Worm (Caenorhabditis elegans) whole organism, mixed stage, embryonic: Measurements from ENCODE around the gene tmem-258.

Experiments used
- M03D4.4 ChIP-seq: sonication (generic microtip); optimal IDR thresholded peaks from 2 replicates; lab custom pipeline; 2017; ENCODE audit warnings: mild to moderate bottlenecking, missing genetic modification characterization, missing compliant biosample characterization
- ceh-83 ChIP-seq: fragments of 200-800 bp; sonication (Bioruptor generic); optimal IDR thresholded peaks from 2 replicates; lab custom pipeline; 2018; ENCODE audit warnings: mild to moderate bottlenecking, missing genetic modification characterization, missing compliant biosample characterization
- ces-1 ChIP-seq: fragments of 150-350 bp; optimal IDR thresholded peaks from 2 replicates; lab custom pipeline; 2014; ENCODE audit warnings: missing biosample characterization, missing genetic modification reagents, missing genetic modification characterization
- cnd-1 ChIP-seq: fragments of 200-800 bp; sonication (Bioruptor generic); optimal IDR thresholded peaks from 2 replicates; lab custom pipeline; 2018; ENCODE audit warnings: mild to moderate bottlenecking, missing genetic modification characterization, missing compliant biosample characterization
- lin-13 ChIP-seq: fragments of 150-350 bp; optimal IDR thresholded peaks from 2 replicates; lab custom pipeline; 2014; ENCODE audit warnings: missing biosample characterization, missing genetic modification characterization
- lsy-2 ChIP-seq: fragments of 150-350 bp; optimal IDR thresholded peaks from 2 replicates; lab custom pipeline; 2014; ENCODE audit warnings: missing biosample characterization, missing genetic modification characterization
- nhr-237 ChIP-seq: fragments of 150-350 bp; optimal IDR thresholded peaks from 2 replicates; lab custom pipeline; 2014; ENCODE audit warnings: missing biosample characterization, missing genetic modification characterization
- unc-62 ChIP-seq: fragments of 150-350 bp; optimal IDR thresholded peaks from 2 replicates; lab custom pipeline; 2014; ENCODE audit warnings: missing biosample characterization, missing genetic modification reagents, missing genetic modification characterization

DNA sequence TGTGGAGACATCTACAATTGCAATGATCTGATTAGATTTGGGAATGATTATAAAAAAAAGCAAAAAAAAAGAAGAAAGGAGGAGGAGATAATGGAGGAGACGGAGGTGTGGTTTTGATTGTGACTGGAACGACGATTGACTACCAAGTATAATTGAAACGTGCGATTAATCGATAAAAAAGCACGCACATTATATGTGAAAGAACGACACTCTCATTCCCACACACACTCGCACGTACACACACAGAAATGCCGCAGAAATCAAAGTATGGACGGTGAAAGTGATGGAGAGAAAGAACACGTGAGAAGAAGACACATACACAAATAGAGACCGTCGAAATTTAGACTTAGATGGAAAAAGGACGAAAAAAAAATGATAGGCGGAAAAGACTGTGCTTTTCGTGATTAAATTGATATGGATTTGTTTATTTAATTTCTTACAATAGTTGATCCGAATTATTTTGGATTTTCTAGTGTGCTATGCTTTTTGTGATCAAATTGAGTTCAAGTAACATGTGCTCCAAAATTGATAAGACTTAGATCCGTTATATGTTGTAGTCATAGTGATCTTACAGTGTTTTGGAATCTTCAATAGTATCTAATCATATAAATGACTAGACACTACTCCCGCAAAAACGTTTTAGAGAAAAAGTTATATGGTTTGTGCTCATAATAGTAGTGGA is 30.9 kb downstream of the tmem-258 start, which contains the start of gene nhr-135:
- TF ChIP-seq nhr-237 (tag; lab: Kevin White, UChicago) (no peak), ces-1 (no peak), cnd-1 (tag; lab: Kevin White, UChicago) (no peak), M03D4.4 (tag; lab: Kevin White, UChicago) (no peak), lsy-2 (tag; lab: Kevin White, UChicago) (no peak), ceh-83 (no peak), lin-13 (tag; lab: Kevin White, UChicago) (no peak), unc-62 (no peak)
